Worm (Caenorhabditis elegans) whole organism, dauer: ENCODE data around the gene abhd-5.1.

Experiments used
- unc-62 ChIP-seq: sonication (generic microtip); optimal IDR thresholded peaks from 2 replicates; lab custom pipeline; 2017; ENCODE audit warnings: missing biosample characterization, missing genetic modification reagents, missing genetic modification characterization

abhd-5.1 gene

ce11 chrV:4884490-4884889, 37.0 kb downstream of the abhd-5.1 start, which contains the start of gene T19H12.12:
TSS of gene T19H12.12 (plus strand) at chrV:4884790.
- no peak for TF ChIP-seq unc-62

ce11 chrV:4885372-4885771, 37.9 kb downstream of the abhd-5.1 start, which contains the start of gene T19H12.3:
TSS of gene T19H12.3 (plus strand) at chrV:4885672.
- TF ChIP-seq unc-62 = no peak

- TF ChIP-seq unc-62 = no peak
These were observed 42.0 kb downstream of the abhd-5.1 start, which contains the start of gene ugt-12 for ce11 chrV:4889477-4889876. TSS of gene ugt-12 (minus strand) at chrV:4889629.

ce11 chrV:4889976-4890479, 42.6 kb downstream of the abhd-5.1 start, which contains the start of gene T19H12.2:
TSS of gene T19H12.2 (plus strand) at chrV:4890429.
- no peak for TF ChIP-seq unc-62

- TF ChIP-seq unc-62 = no peak
These were observed 43.3 kb downstream of the abhd-5.1 start for ce11 chrV:4890781-4891180.

- TF ChIP-seq unc-62 = no peak
These were observed 43.9 kb downstream of the abhd-5.1 start for ce11 chrV:4891305-4891704.

ce11 chrV:4894971-4895370, 47.5 kb downstream of the abhd-5.1 start, which contains the start of gene ugt-11:
TSS of gene ugt-11 (minus strand) at chrV:4895071.
- no peak for TF ChIP-seq unc-62

- TF ChIP-seq unc-62 = no peak
These were observed 48.3 kb downstream of the abhd-5.1 start, which contains the start of gene ugt-9 for ce11 chrV:4895744-4896143. TSS of gene ugt-9 (plus strand) at chrV:4896048.
